Worm (Caenorhabditis elegans) whole organism, L4 larva: ENCODE results near the gene F22F7.4.

ENCODE experiments used
- D1046.2 ChIP-seq: fragments of 200-800 bp; sonication (Bioruptor generic); IDR thresholded peaks from 2 replicates; pipeline ENCODE4 v1.3.6; 2022; ENCODE audit warnings: missing genetic modification characterization, missing compliant biosample characterization
- F10B5.3 ChIP-seq: sonication (generic microtip); optimal IDR thresholded peaks from 2 replicates; lab custom pipeline; 2016; ENCODE audit warnings: mild to moderate bottlenecking, missing genetic modification characterization, missing compliant biosample characterization
- F49E8.2 ChIP-seq: sonication (generic microtip); optimal IDR thresholded peaks from 2 replicates; lab custom pipeline; 2016; ENCODE audit warnings: missing compliant biosample characterization, mild to moderate bottlenecking, missing genetic modification characterization, borderline replicate concordance
- R02D3.7 ChIP-seq: fragments of 150-350 bp; sonication (generic microtip); optimal IDR thresholded peaks from 3 replicates; lab custom pipeline; 2014; ENCODE audit warnings: missing biosample characterization, missing genetic modification characterization
- Y5F2A.4 ChIP-seq: fragments of 200-800 bp; sonication (Bioruptor generic); optimal IDR thresholded peaks from 2 replicates; lab custom pipeline; 2018; ENCODE audit warnings: mild to moderate bottlenecking, missing genetic modification characterization, missing compliant biosample characterization
- aly-2 ChIP-seq: sonication (generic microtip); optimal IDR thresholded peaks from 2 replicates; lab custom pipeline; 2018; ENCODE audit warnings: missing biosample characterization, missing genetic modification characterization
- ceh-20 ChIP-seq: fragments of 200-800 bp; sonication (Bioruptor generic); IDR thresholded peaks from 2 replicates; pipeline ENCODE4 v1.3.6; 2022; ENCODE audit warnings: missing genetic modification reagents, missing genetic modification characterization, missing compliant biosample characterization
- ceh-28 ChIP-seq: fragments of 150-350 bp; optimal IDR thresholded peaks from 2 replicates; lab custom pipeline; 2014; ENCODE audit warnings: missing biosample characterization, missing genetic modification reagents, missing genetic modification characterization
- cey-2 ChIP-seq: sonication (generic microtip); optimal IDR thresholded peaks from 3 replicates; lab custom pipeline; 2017; ENCODE audit warnings: missing genetic modification characterization, mild to moderate bottlenecking, missing compliant biosample characterization, antibody characterized with exemption, borderline replicate concordance; ENCODE audit not compliant: insufficient read depth
- daf-16 ChIP-seq, 3 experiments: sonication (generic microtip); optimal IDR thresholded peaks; 2 replicates each; lab custom pipeline; 2016 to 2017; ENCODE audit warnings: missing genetic modification characterization in 3 of 3, missing genetic modification reagents in 3 of 3, mild to moderate bottlenecking in 2 of 3, missing compliant biosample characterization in 2 of 3, missing biosample characterization in 1 of 3, moderate library complexity in 1 of 3
- daf-19 ChIP-seq: fragments of 200-800 bp; sonication (Bioruptor generic); conservative IDR thresholded peaks from 2 replicates; pipeline ENCODE4 v1.3.6; 2022; ENCODE audit warnings: missing genetic modification characterization, missing compliant biosample characterization
- dmd-6 ChIP-seq: fragments of 200-800 bp; sonication (Bioruptor generic); IDR thresholded peaks from 2 replicates; pipeline ENCODE4 v1.3.6; 2022; ENCODE audit warnings: missing genetic modification reagents, missing genetic modification characterization, missing compliant biosample characterization
- dmd-8 ChIP-seq: fragments of 200-800 bp; sonication (Bioruptor generic); IDR thresholded peaks from 2 replicates; pipeline ENCODE4 v1.3.6; 2022; ENCODE audit warnings: missing genetic modification characterization, missing compliant biosample characterization
- dmd-9 ChIP-seq: fragments of 200-800 bp; sonication (Bioruptor generic); IDR thresholded peaks from 2 replicates; pipeline ENCODE4 v1.3.6; 2022; ENCODE audit warnings: missing genetic modification reagents, missing genetic modification characterization, missing compliant biosample characterization
- dve-1 ChIP-seq: sonication (generic microtip); optimal IDR thresholded peaks from 2 replicates; lab custom pipeline; 2017; ENCODE audit warnings: antibody characterized with exemption, mild to moderate bottlenecking, missing genetic modification characterization, missing compliant biosample characterization; ENCODE audit not compliant: insufficient read depth
- hif-1 ChIP-seq, 2 experiments: sonication (generic microtip); optimal IDR thresholded peaks; 2 replicates each; lab custom pipeline; 2016 to 2017; ENCODE audit warnings: missing compliant biosample characterization in 2 of 2, missing genetic modification characterization in 2 of 2, missing genetic modification reagents in 2 of 2, missing genotype in 2 of 2, mild to moderate bottlenecking in 1 of 2
- lim-7 ChIP-seq: fragments of 200-800 bp; sonication (Bioruptor generic); IDR thresholded peaks from 2 replicates; pipeline ENCODE4 v1.3.6; 2022; ENCODE audit warnings: missing genetic modification characterization, missing compliant biosample characterization
- lin-1 ChIP-seq: fragments of 200-800 bp; sonication (Bioruptor generic); IDR thresholded peaks from 2 replicates; pipeline ENCODE4 v1.3.6; 2022; ENCODE audit warnings: missing genetic modification reagents, missing genetic modification characterization, missing compliant biosample characterization
- lin-13 ChIP-seq: fragments of 150-350 bp; optimal IDR thresholded peaks from 2 replicates; lab custom pipeline; 2014; ENCODE audit warnings: missing biosample characterization, missing genetic modification reagents, missing genetic modification characterization
- lin-15B ChIP-seq: fragments of 150-350 bp; sonication (generic microtip); optimal IDR thresholded peaks from 3 replicates; lab custom pipeline; 2014; ENCODE audit warnings: missing biosample characterization, missing genetic modification characterization
- lin-38 ChIP-seq: fragments of 200-800 bp; sonication (Bioruptor generic); IDR thresholded peaks from 2 replicates; pipeline ENCODE4 v1.3.6; 2022; ENCODE audit warnings: missing genetic modification reagents, missing genetic modification characterization, missing compliant biosample characterization
- lin-39 ChIP-seq: fragments of 150-350 bp; optimal IDR thresholded peaks from 2 replicates; lab custom pipeline; 2014; ENCODE audit warnings: missing biosample characterization, missing genetic modification reagents, missing genetic modification characterization
- mdl-1 ChIP-seq, 2 experiments: fragments of 150-350 bp in 1 of 2; sonication (generic microtip) in 1 of 2; optimal IDR thresholded peaks; 2 replicates each; lab custom pipeline; 2014 to 2017; ENCODE audit warnings: missing biosample characterization in 2 of 2, missing genetic modification characterization in 2 of 2
- mdt-29 ChIP-seq: fragments of 200-800 bp; sonication (Bioruptor generic); IDR thresholded peaks from 2 replicates; pipeline ENCODE4 v1.3.6; 2022; ENCODE audit warnings: missing genetic modification reagents, missing genetic modification characterization, missing compliant biosample characterization
- mes-2 ChIP-seq: sonication (generic microtip); optimal IDR thresholded peaks from 2 replicates; lab custom pipeline; 2016; ENCODE audit warnings: missing genotype, mild to moderate bottlenecking, missing genetic modification characterization, missing compliant biosample characterization; ENCODE audit not compliant: poor library complexity, severe bottlenecking
- mxl-2 ChIP-seq: fragments of 200-800 bp; sonication (Bioruptor generic); conservative IDR thresholded peaks from 2 replicates; pipeline ENCODE4 v1.3.6; 2022; ENCODE audit warnings: missing genetic modification reagents, missing genetic modification characterization, missing compliant biosample characterization
- mxl-3 ChIP-seq: fragments of 200-800 bp; sonication (Bioruptor generic); optimal IDR thresholded peaks from 2 replicates; lab custom pipeline; 2018; ENCODE audit warnings: mild to moderate bottlenecking, missing genetic modification characterization, missing compliant biosample characterization
- nhr-10 ChIP-seq: fragments of 150-350 bp; optimal IDR thresholded peaks from 2 replicates; lab custom pipeline; 2014; ENCODE audit warnings: missing biosample characterization, missing genetic modification characterization
- nhr-237 ChIP-seq: sonication (generic microtip); optimal IDR thresholded peaks from 2 replicates; lab custom pipeline; 2017; ENCODE audit warnings: missing biosample characterization, missing genetic modification characterization
- nhr-28 ChIP-seq: fragments of 150-350 bp; optimal IDR thresholded peaks from 2 replicates; lab custom pipeline; 2014; ENCODE audit warnings: missing biosample characterization, missing genetic modification characterization
- nhr-41 ChIP-seq: fragments of 200-800 bp; sonication (Bioruptor generic); IDR thresholded peaks from 2 replicates; pipeline ENCODE4 v1.3.6; 2022; ENCODE audit warnings: missing genetic modification reagents, missing genetic modification characterization, missing compliant biosample characterization
- pha-4 ChIP-seq, 2 experiments: fragments of 150-350 bp in 1 of 2; fragments of 200-800 bp in 1 of 2; sonication (Bioruptor generic) in 1 of 2; IDR thresholded peaks in 1 of 2; optimal IDR thresholded peaks in 1 of 2; 2 replicates each; pipeline versions ENCODE4 v1.3.6 to Lab custom; 2014 to 2022; ENCODE audit warnings: missing genetic modification characterization in 2 of 2, missing genetic modification reagents in 2 of 2, missing biosample characterization in 1 of 2, missing compliant biosample characterization in 1 of 2
- saeg-2 ChIP-seq: fragments of 200-800 bp; sonication (Bioruptor generic); IDR thresholded peaks from 2 replicates; pipeline ENCODE4 v1.3.6; 2022; ENCODE audit warnings: missing genetic modification reagents, missing genetic modification characterization, missing compliant biosample characterization
- set-16 ChIP-seq: fragments of 200-800 bp; sonication (Bioruptor generic); IDR thresholded peaks from 2 replicates; pipeline ENCODE4 v1.3.6; 2022; ENCODE audit warnings: missing genetic modification reagents, missing genetic modification characterization, missing compliant biosample characterization
- skn-1 ChIP-seq: fragments of 150-350 bp; optimal IDR thresholded peaks from 2 replicates; lab custom pipeline; 2014; ENCODE audit warnings: missing biosample characterization, missing genetic modification characterization
- snpc-1.2 ChIP-seq: fragments of 200-800 bp; sonication (Bioruptor generic); IDR thresholded peaks from 2 replicates; pipeline ENCODE4 v1.3.6; 2022; ENCODE audit warnings: missing genetic modification reagents, missing genetic modification characterization, missing compliant biosample characterization
- snpc-4 ChIP-seq: fragments of 150-350 bp; optimal IDR thresholded peaks from 2 replicates; lab custom pipeline; 2014; ENCODE audit warnings: missing biosample characterization, missing genetic modification characterization
- unc-130 ChIP-seq: sonication (generic microtip); optimal IDR thresholded peaks from 2 replicates; lab custom pipeline; 2016; ENCODE audit warnings: missing genetic modification reagents, missing genetic modification characterization, missing compliant biosample characterization
- unc-62 ChIP-seq, 3 experiments: fragments of 150-350 bp in 1 of 3; sonication (generic microtip); optimal IDR thresholded peaks in 2 of 3; peaks in 1 of 3; 1 replicate in 1 of 3; 2 replicates in 2 of 3; lab custom pipeline; 2014 to 2017; ENCODE audit warnings: missing biosample characterization in 3 of 3, missing genetic modification characterization in 3 of 3, missing genetic modification reagents in 3 of 3, missing genotype in 1 of 3
- vab-7 ChIP-seq: fragments of 200-800 bp; sonication (Bioruptor generic); IDR thresholded peaks from 2 replicates; pipeline ENCODE4 v1.3.6; 2022; ENCODE audit warnings: missing genetic modification reagents, missing genetic modification characterization, missing compliant biosample characterization
- zfp-2 ChIP-seq: sonication (generic microtip); optimal IDR thresholded peaks from 2 replicates; lab custom pipeline; 2016; ENCODE audit warnings: mild to moderate bottlenecking, missing genetic modification characterization, missing compliant biosample characterization
- zfp-3 ChIP-seq: fragments of 200-800 bp; sonication (Bioruptor generic); conservative IDR thresholded peaks from 2 replicates; pipeline ENCODE4 v1.3.6; 2022; ENCODE audit warnings: missing genetic modification reagents, missing genetic modification characterization, missing compliant biosample characterization
- zip-2 ChIP-seq: fragments of 150-350 bp; optimal IDR thresholded peaks from 2 replicates; lab custom pipeline; 2014; ENCODE audit warnings: missing biosample characterization, missing genetic modification characterization
- ztf-11 ChIP-seq: fragments of 150-350 bp; optimal IDR thresholded peaks from 2 replicates; lab custom pipeline; 2014; ENCODE audit warnings: missing biosample characterization, missing genetic modification characterization

The F22F7.4 gene

ce11 chrV:2126554-2126953 lies 20.7 kb upstream of the F22F7.4 start:
- no peak for TF ChIP-seq pha-4 (GFP tag; IDR thresholded peaks at IDR 0.05; lab: Robert Waterston, UW)
- no peak for TF ChIP-seq pha-4 (tag; optimal IDR thresholded peaks at IDR 0.05; lab: Kevin White, UChicago)
- no peak for TF ChIP-seq saeg-2 (GFP tag; lab: Robert Waterston, UW)
- no peak for TF ChIP-seq dmd-9 (GFP tag; lab: Robert Waterston, UW)
- no peak for TF ChIP-seq R02D3.7
- no peak for TF ChIP-seq mdl-1 (tag; optimal IDR thresholded peaks at IDR 0.05; lab: Kevin White, UChicago)
- TF ChIP-seq unc-130 (GFP tag; lab: Kevin White, UChicago): no peak
- no peak for TF ChIP-seq zfp-2 (tag; lab: Kevin White, UChicago)
- no peak for TF ChIP-seq D1046.2 (GFP tag; lab: Robert Waterston, UW)
- no peak for TF ChIP-seq snpc-1.2 (GFP tag; lab: Robert Waterston, UW)
- TF ChIP-seq dmd-6 (GFP tag; lab: Robert Waterston, UW): peak; percentile 19; the same call in 1 of the 2 replicates
- no peak for TF ChIP-seq nhr-237 (tag; lab: Kevin White, UChicago)
- TF ChIP-seq lin-15B (tag; lab: Kevin White, UChicago): no peak
- TF ChIP-seq ztf-11: no peak
- peak; percentile 7 for TF ChIP-seq nhr-28 (tag; lab: Kevin White, UChicago)
- TF ChIP-seq zfp-3 (GFP tag; lab: Robert Waterston, UW): no peak
- TF ChIP-seq skn-1 (tag; lab: Kevin White, UChicago): no peak
- TF ChIP-seq dmd-8 (GFP tag; lab: Robert Waterston, UW): no peak
- TF ChIP-seq ceh-28 (tag; lab: Kevin White, UChicago): peak; percentile 13
- no peak for TF ChIP-seq lin-38 (GFP tag; lab: Robert Waterston, UW)
- no peak for TF ChIP-seq cey-2 (tag; lab: Kevin White, UChicago)
- no peak for TF ChIP-seq lim-7 (GFP tag; lab: Robert Waterston, UW)
- TF ChIP-seq Y5F2A.4: no peak
- TF ChIP-seq F49E8.2 (tag; lab: Kevin White, UChicago): no peak
- TF ChIP-seq lin-39 (tag; lab: Kevin White, UChicago): no peak
- no peak for TF ChIP-seq nhr-10 (tag; lab: Kevin White, UChicago)
- no peak for TF ChIP-seq F10B5.3 (tag; lab: Kevin White, UChicago)
- TF ChIP-seq snpc-4 (tag; lab: Kevin White, UChicago): no peak
- TF ChIP-seq lin-1 (GFP tag; lab: Robert Waterston, UW): 0 out of 2 replicates have a peak, but pooled peaks have one; percentile 13
- no peak for TF ChIP-seq vab-7
- TF ChIP-seq hif-1 (tag; optimal IDR thresholded peaks at IDR 0.05; lab: Kevin White, UChicago): no peak
- TF ChIP-seq mxl-2: no peak; the same call in 1 of the 2 replicates
- TF ChIP-seq daf-19: no peak
- TF ChIP-seq mdt-29: no peak
- no peak for TF ChIP-seq aly-2 (tag; lab: Kevin White, UChicago)
- TF ChIP-seq ceh-20 (GFP tag; lab: Robert Waterston, UW): no peak
- TF ChIP-seq daf-16 (GFP tag; optimal IDR thresholded peaks at IDR 0.05; lab: Kevin White, UChicago): no peak
- TF ChIP-seq daf-16 (tag; optimal IDR thresholded peaks at IDR 0.05; lab: Kevin White, UChicago): peak; percentile 82
- no peak for TF ChIP-seq mes-2
- TF ChIP-seq lin-13 (GFP tag; lab: Kevin White, UChicago): no peak
- TF ChIP-seq zip-2 (tag; lab: Kevin White, UChicago): no peak
- TF ChIP-seq nhr-41 (GFP tag; lab: Robert Waterston, UW): no peak
- TF ChIP-seq set-16: no peak
- no peak for TF ChIP-seq dve-1
- TF ChIP-seq mxl-3: no peak
- TF ChIP-seq unc-62 (GFP tag; optimal IDR thresholded peaks at IDR 0.05 in 1 of 2; lab: Kevin White, UChicago): no peak
- no peak for TF ChIP-seq unc-62 (tag; optimal IDR thresholded peaks at IDR 0.05; lab: Kevin White, UChicago)
